Fruit fly (Drosophila melanogaster): ENCODE data around the gene omd.

The omd gene

dm6 chr3R:13659865-13660738, 26.9 kb downstream of the omd start, which contains the start of gene Hrb87F:
Gene Hrb87F, minus strand, starts transcription at chr3R:13660531.
- TF ChIP-seq hkb (optimal IDR thresholded peaks at IDR 0.05), result no peak
- TF ChIP-seq hkb (GFP tag; IDR thresholded peaks at IDR 0.05), result 0 out of 2 replicates have a peak, but pooled peaks have one; percentile 12
- TF ChIP-seq gcm2 (GFP tag; optimal IDR thresholded peaks at IDR 0.05), result no peak
- TF ChIP-seq Med (GFP tag), result peak; percentile 77
- TF ChIP-seq Trl (optimal IDR thresholded peaks at IDR 0.05), result no peak
- no peak for TF ChIP-seq Trl (GFP tag; optimal IDR thresholded peaks at IDR 0.05)
- TF ChIP-seq sisA (GFP tag; IDR thresholded peaks at IDR 0.05), result 0 out of 2 replicates have a peak, but pooled peaks have one; percentile 18
- TF ChIP-seq nom (GFP tag; optimal IDR thresholded peaks at IDR 0.05), result peak; percentile 49
- TF ChIP-seq Side (GFP tag; optimal IDR thresholded peaks at IDR 0.05), result peak; percentile 39
- TF ChIP-seq Bgb (GFP tag; IDR thresholded peaks at IDR 0.05; ENCODE audit: partially characterized antibody), result peak; percentile 19; the same call in 1 of the 2 replicates
- TF ChIP-seq lmd (GFP tag; IDR thresholded peaks at IDR 0.05), result no peak
- no peak for TF ChIP-seq hb (GFP tag; IDR thresholded peaks at IDR 0.05; ENCODE audit: partially characterized antibody)
- no peak for TF ChIP-seq abd-A (tag; optimal IDR thresholded peaks at IDR 0.05)
- TF ChIP-seq CG5180 (GFP tag; optimal IDR thresholded peaks at IDR 0.05), result no peak
- peak; percentile 52; the same call in 1 of the 3 replicates for TF ChIP-seq ci (GFP tag; IDR thresholded peaks at IDR 0.05)
- TF ChIP-seq CG17186 (GFP tag; optimal IDR thresholded peaks at IDR 0.05), result no peak
- TF ChIP-seq CG14667 (GFP tag; IDR thresholded peaks at IDR 0.05), result no peak
- no peak for TF ChIP-seq Lhr (GFP tag; optimal IDR thresholded peaks at IDR 0.05)
- TF ChIP-seq CG1024 (GFP tag; IDR thresholded peaks at IDR 0.05), result peak; percentile 87
- peak; percentile 81; the same call in 1 of the 3 replicates for TF ChIP-seq CG34422 (GFP tag; IDR thresholded peaks at IDR 0.05)
- peak; percentile 68 for TF ChIP-seq Rfx (GFP tag; IDR thresholded peaks at IDR 0.05)
- peak; percentile 60 for TF ChIP-seq CG7987 (GFP tag; optimal IDR thresholded peaks at IDR 0.05)
- peak; percentile 85 for TF ChIP-seq MESR4 (GFP tag; optimal IDR thresholded peaks at IDR 0.05)
- TF ChIP-seq CG12659 (GFP tag; optimal IDR thresholded peaks at IDR 0.05), result peak; percentile 82
- 0 out of 2 replicates have a peak, but pooled peaks have one; percentile 5 for TF ChIP-seq CG14014 (GFP tag; IDR thresholded peaks at IDR 0.05)
- TF ChIP-seq lbe (GFP tag; optimal IDR thresholded peaks at IDR 0.05), result peak; percentile 50
- TF ChIP-seq CG30020 (tag; optimal IDR thresholded peaks at IDR 0.05), result peak; percentile 93
- no peak for TF ChIP-seq ftz-f1 (GFP tag; optimal IDR thresholded peaks at IDR 0.05)
- TF ChIP-seq CG7928 (GFP tag; optimal IDR thresholded peaks at IDR 0.05), result no peak
- no peak for TF ChIP-seq caup (GFP tag; optimal IDR thresholded peaks at IDR 0.05; ENCODE audit: severe bottlenecking)
- peak; percentile 88 for TF ChIP-seq wek (GFP tag; optimal IDR thresholded peaks at IDR 0.05)
- TF ChIP-seq CG7357 (GFP tag; IDR thresholded peaks at IDR 0.05), result 0 out of 3 replicates have a peak, but pooled peaks have one; percentile 11
- TF ChIP-seq odd (GFP tag; optimal IDR thresholded peaks at IDR 0.05), result no peak
- no peak for TF ChIP-seq tgo (GFP tag; IDR thresholded peaks at IDR 0.05)
- TF ChIP-seq CG1603 (tag; optimal IDR thresholded peaks at IDR 0.05), result peak; percentile 65
- TF ChIP-seq CG9215 (GFP tag; IDR thresholded peaks at IDR 0.05), result peak; percentile 12; the same call in 1 of the 2 replicates
- peak; percentile 29 for TF ChIP-seq her (GFP tag; optimal IDR thresholded peaks at IDR 0.05)
- TF ChIP-seq CG1529 (GFP tag; optimal IDR thresholded peaks at IDR 0.05), result no peak
- TF ChIP-seq CG9932 (GFP tag; IDR thresholded peaks at IDR 0.05), result peak; percentile 67
- TF ChIP-seq CG3847 (GFP tag; IDR thresholded peaks at IDR 0.05), result peak; percentile 14; the same call in 1 of the 2 replicates
- no peak for TF ChIP-seq kah (GFP tag; optimal IDR thresholded peaks at IDR 0.05)
- TF ChIP-seq CG12942 (GFP tag; optimal IDR thresholded peaks at IDR 0.05), result no peak
- no peak for TF ChIP-seq klu (GFP tag; IDR thresholded peaks at IDR 0.05)
- peak; percentile 25; the same call in 1 of the 2 replicates for TF ChIP-seq amos (GFP tag; IDR thresholded peaks at IDR 0.05; ENCODE audit: partially characterized antibody)
- peak; percentile 57 for TF ChIP-seq CG9797 (GFP tag; optimal IDR thresholded peaks at IDR 0.05)
- TF ChIP-seq Nf-YB (GFP tag; optimal IDR thresholded peaks at IDR 0.05), result no peak
- peak; percentile 15 for TF ChIP-seq cad (GFP tag; optimal IDR thresholded peaks at IDR 0.05)
- peak; percentile 46; the same call in 1 of the 2 replicates for TF ChIP-seq CG6272 (GFP tag; IDR thresholded peaks at IDR 0.05)
- no peak for TF ChIP-seq Adf1 (GFP tag; IDR thresholded peaks at IDR 0.05)
